Worm (Caenorhabditis elegans) whole organism, L2 larva: ENCODE measurements around the gene act-2.

Source experiments
- Y55F3AM.14 ChIP-seq: fragments of 200-800 bp; sonication (Bioruptor generic); optimal IDR thresholded peaks from 2 replicates; lab custom pipeline; 2018; ENCODE audit warnings: mild to moderate bottlenecking, missing genetic modification characterization, missing compliant biosample characterization
- ceh-16 ChIP-seq: fragments of 150-350 bp; optimal IDR thresholded peaks from 2 replicates; lab custom pipeline; 2014; ENCODE audit warnings: missing biosample characterization, missing genetic modification characterization
- unc-39 ChIP-seq: fragments of 150-350 bp; optimal IDR thresholded peaks from 2 replicates; lab custom pipeline; 2014; ENCODE audit warnings: missing biosample characterization, missing genetic modification characterization
- unc-55 ChIP-seq: fragments of 150-350 bp; sonication (generic microtip); optimal IDR thresholded peaks from 3 replicates; lab custom pipeline; 2014; ENCODE audit warnings: missing biosample characterization, missing genetic modification reagents, missing genetic modification characterization

DNA sequence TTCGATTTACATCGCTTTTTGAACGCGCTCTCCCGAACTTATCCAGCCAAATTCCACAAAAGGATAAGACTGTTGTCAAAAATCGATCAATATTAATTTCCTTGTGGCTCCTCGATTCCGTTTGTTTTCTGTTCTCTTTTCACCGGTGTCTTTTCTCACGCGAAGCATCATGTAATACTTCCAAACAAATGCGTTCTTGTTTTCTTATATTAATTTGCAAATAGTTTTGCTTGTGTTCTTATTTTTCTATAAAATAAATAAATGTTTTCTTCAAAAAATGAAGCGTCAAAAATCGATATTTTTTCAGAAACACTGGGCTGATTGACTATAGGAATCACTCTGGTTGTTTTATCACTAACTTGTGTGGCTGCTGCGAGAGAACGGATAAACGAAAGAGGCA is 35.7 kb upstream of the act-2 start, which contains the start of gene math-33:
- no peak for TF ChIP-seq ceh-16
- no peak for TF ChIP-seq unc-55 (GFP tag; lab: Kevin White, UChicago)
- no peak for TF ChIP-seq unc-39 (tag; lab: Kevin White, UChicago)
- no peak for TF ChIP-seq Y55F3AM.14 (GFP tag; lab: Kevin White, UChicago)
